Worm (Caenorhabditis elegans) whole organism, midembryonic: ENCODE results near the gene T26H8.4.
"Not testable (repeated sequence)": the region's sequence is repeated elsewhere in the genome, so short reads cannot be mapped to it uniquely, and the experiment has no call there.

ENCODE experiments used
- cog-1 ChIP-seq: sonication (generic microtip); optimal IDR thresholded peaks from 2 replicates; lab custom pipeline; 2016; ENCODE audit warnings: missing genetic modification characterization, missing compliant biosample characterization
- med-1 ChIP-seq: sonication (generic microtip); optimal IDR thresholded peaks from 2 replicates; lab custom pipeline; 2017; ENCODE audit warnings: missing genetic modification characterization, mild to moderate bottlenecking, missing compliant biosample characterization, antibody characterized with exemption, missing genetic modification reagents; ENCODE audit not compliant: insufficient read depth

ce11 chrV:15322653-15323052 is 16.0 kb upstream of the T26H8.4 start, which contains the start of gene nhr-247:
- TF ChIP-seq med-1, cog-1: not testable (repeated sequence)
